Worm (Caenorhabditis elegans) whole organism, late embryonic: ENCODE data around the gene Y46G5A.15.

ENCODE experiments used
- ceh-14 ChIP-seq: sonication (generic microtip); optimal IDR thresholded peaks from 2 replicates; lab custom pipeline; 2016; ENCODE audit warnings: missing genotype, missing genetic modification characterization, missing compliant biosample characterization
- dve-1 ChIP-seq: sonication (generic microtip); optimal IDR thresholded peaks from 2 replicates; lab custom pipeline; 2017; ENCODE audit warnings: antibody characterized with exemption, mild to moderate bottlenecking, missing genetic modification characterization, missing compliant biosample characterization
- elt-2 ChIP-seq: sonication (generic microtip); optimal IDR thresholded peaks from 2 replicates; lab custom pipeline; 2016; ENCODE audit warnings: missing genetic modification reagents, missing genetic modification characterization, missing compliant biosample characterization
- gmeb-2 ChIP-seq: sonication (generic microtip); optimal IDR thresholded peaks from 2 replicates; lab custom pipeline; 2016; ENCODE audit warnings: missing genetic modification characterization, inconsistent platforms, missing compliant biosample characterization
- madf-2 ChIP-seq: sonication (generic microtip); optimal IDR thresholded peaks from 2 replicates; lab custom pipeline; 2017; ENCODE audit warnings: missing genetic modification characterization, missing compliant biosample characterization
- npax-4 ChIP-seq: sonication (generic microtip); optimal IDR thresholded peaks from 2 replicates; lab custom pipeline; 2016; ENCODE audit warnings: missing genetic modification characterization, missing compliant biosample characterization
- tbx-2 ChIP-seq: sonication (generic microtip); optimal IDR thresholded peaks from 2 replicates; lab custom pipeline; 2016; ENCODE audit warnings: missing genetic modification characterization, missing compliant biosample characterization

ce11 chrII:12787831-12788248 is 2.6 kb upstream of the Y46G5A.15 start, which contains the start of gene alkb-7:
- TF ChIP-seq ceh-14 (tag; lab: Kevin White, UChicago) (no peak), madf-2 (tag; lab: Kevin White, UChicago) (no peak), npax-4 (tag; lab: Kevin White, UChicago) (no peak), gmeb-2 (tag; lab: Kevin White, UChicago) (no peak), dve-1 (tag; lab: Kevin White, UChicago) (no peak), elt-2 (tag; lab: Kevin White, UChicago) (no peak), tbx-2 (tag; lab: Kevin White, UChicago) (no peak)
